Worm (Caenorhabditis elegans) whole organism, mixed stage, embryonic: ENCODE data around the gene lbp-4.

Experiments
- elt-1 ChIP-seq: sonication (generic microtip); optimal IDR thresholded peaks from 2 replicates; lab custom pipeline; 2017; ENCODE audit warnings: missing genetic modification characterization, mild to moderate bottlenecking, missing compliant biosample characterization, antibody characterized with exemption, moderate library complexity, borderline replicate concordance; ENCODE audit not compliant: insufficient read depth
- elt-3 ChIP-seq: fragments of 150-350 bp; optimal IDR thresholded peaks from 2 replicates; lab custom pipeline; 2014; ENCODE audit warnings: missing biosample characterization, missing genetic modification characterization
- hlh-1 ChIP-seq: fragments of 150-350 bp; optimal IDR thresholded peaks from 2 replicates; lab custom pipeline; 2014; ENCODE audit warnings: missing biosample characterization, missing genetic modification reagents, missing genetic modification characterization
- lsy-2 ChIP-seq: fragments of 150-350 bp; optimal IDR thresholded peaks from 2 replicates; lab custom pipeline; 2014; ENCODE audit warnings: missing biosample characterization, missing genetic modification characterization
- mep-1 ChIP-seq: fragments of 150-350 bp; optimal IDR thresholded peaks from 2 replicates; lab custom pipeline; 2017; ENCODE audit warnings: missing biosample characterization, missing genetic modification reagents, missing genetic modification characterization, inconsistent platforms
- nhr-237 ChIP-seq: fragments of 150-350 bp; optimal IDR thresholded peaks from 2 replicates; lab custom pipeline; 2014; ENCODE audit warnings: missing biosample characterization, missing genetic modification characterization
- nhr-76 ChIP-seq: sonication (generic microtip); optimal IDR thresholded peaks from 2 replicates; lab custom pipeline; 2017; ENCODE audit warnings: missing biosample characterization, missing genetic modification characterization
- pha-4 ChIP-seq: fragments of 150-350 bp; optimal IDR thresholded peaks from 2 replicates; lab custom pipeline; 2018; ENCODE audit warnings: missing biosample characterization, missing genetic modification reagents, missing genetic modification characterization
- snpc-4 ChIP-seq: fragments of 150-350 bp; optimal IDR thresholded peaks from 2 replicates; lab custom pipeline; 2014; ENCODE audit warnings: missing biosample characterization, missing genetic modification characterization
- unc-62 ChIP-seq: fragments of 150-350 bp; optimal IDR thresholded peaks from 2 replicates; lab custom pipeline; 2014; ENCODE audit warnings: missing biosample characterization, missing genetic modification reagents, missing genetic modification characterization
- ztf-11 ChIP-seq: fragments of 150-350 bp; optimal IDR thresholded peaks from 2 replicates; lab custom pipeline; 2014; ENCODE audit warnings: missing biosample characterization, missing genetic modification characterization

- TF ChIP-seq nhr-76 (tag; lab: Kevin White, UChicago) = no peak
- TF ChIP-seq hlh-1 (tag; lab: Kevin White, UChicago) = no peak
- TF ChIP-seq elt-1 = no peak
- TF ChIP-seq elt-3 (tag; lab: Kevin White, UChicago) = no peak
- TF ChIP-seq nhr-237 (tag; lab: Kevin White, UChicago) = no peak
- TF ChIP-seq mep-1 = no peak
- no peak for TF ChIP-seq pha-4 (tag; lab: Kevin White, UChicago)
- TF ChIP-seq snpc-4 (tag; lab: Kevin White, UChicago) = no peak
- no peak for TF ChIP-seq lsy-2 (tag; lab: Kevin White, UChicago)
- no peak for TF ChIP-seq unc-62 (GFP tag; lab: Kevin White, UChicago)
- TF ChIP-seq ztf-11 (tag; lab: Kevin White, UChicago) = no peak
These were observed 38.9 kb upstream of the lbp-4 start, which contains the start of gene cyp-32A1 for ce11 chrV:7781511-7781910.
